Worm (Caenorhabditis elegans) whole organism, L4 larva: ENCODE data around the gene Y53F4B.5.

Experiments
- D1046.2 ChIP-seq: fragments of 200-800 bp; sonication (Bioruptor generic); IDR thresholded peaks from 2 replicates; pipeline ENCODE4 v1.3.6; 2022; ENCODE audit warnings: missing genetic modification characterization, missing compliant biosample characterization
- F26F4.8 ChIP-seq: fragments of 200-800 bp; sonication (Bioruptor generic); conservative IDR thresholded peaks from 2 replicates; pipeline ENCODE4 v1.3.6; 2022; ENCODE audit warnings: missing genetic modification characterization, missing compliant biosample characterization
- F49E8.2 ChIP-seq: sonication (generic microtip); optimal IDR thresholded peaks from 2 replicates; lab custom pipeline; 2016; ENCODE audit warnings: missing compliant biosample characterization, mild to moderate bottlenecking, missing genetic modification characterization, borderline replicate concordance
- T26A8.4 ChIP-seq: fragments of 200-800 bp; sonication (Bioruptor generic); IDR thresholded peaks from 2 replicates; pipeline ENCODE4 v1.3.6; 2022; ENCODE audit warnings: missing genetic modification characterization, missing compliant biosample characterization
- ZK337.2 ChIP-seq: fragments of 200-800 bp; sonication (Bioruptor generic); IDR thresholded peaks from 2 replicates; pipeline ENCODE4 v1.3.6; 2022; ENCODE audit warnings: missing genetic modification reagents, missing genetic modification characterization, missing compliant biosample characterization
- aha-1 ChIP-seq: fragments of 150-350 bp; peaks from one replicate; lab custom pipeline; 2014; ENCODE audit warnings: missing biosample characterization, missing genetic modification characterization
- attf-4 ChIP-seq: sonication (generic microtip); optimal IDR thresholded peaks from 3 replicates; lab custom pipeline; 2017; ENCODE audit warnings: missing biosample characterization, missing genetic modification characterization
- ceh-20 ChIP-seq: fragments of 200-800 bp; sonication (Bioruptor generic); IDR thresholded peaks from 2 replicates; pipeline ENCODE4 v1.3.6; 2022; ENCODE audit warnings: missing genetic modification reagents, missing genetic modification characterization, missing compliant biosample characterization
- ctbp-1 ChIP-seq: fragments of 200-800 bp; sonication (Bioruptor generic); IDR thresholded peaks from 2 replicates; pipeline ENCODE4 v1.3.6; 2022; ENCODE audit warnings: missing genetic modification reagents, missing genetic modification characterization, missing compliant biosample characterization
- daf-12 ChIP-seq: fragments of 150-350 bp; optimal IDR thresholded peaks from 2 replicates; lab custom pipeline; 2014; ENCODE audit warnings: missing biosample characterization, missing genetic modification reagents, missing genetic modification characterization
- daf-16 ChIP-seq, 3 experiments: sonication (generic microtip); optimal IDR thresholded peaks; 2 replicates each; lab custom pipeline; 2016 to 2017; ENCODE audit warnings: missing genetic modification characterization in 3 of 3, missing genetic modification reagents in 3 of 3, mild to moderate bottlenecking in 2 of 3, missing compliant biosample characterization in 2 of 3, missing biosample characterization in 1 of 3, moderate library complexity in 1 of 3
- daf-19 ChIP-seq: fragments of 200-800 bp; sonication (Bioruptor generic); conservative IDR thresholded peaks from 2 replicates; pipeline ENCODE4 v1.3.6; 2022; ENCODE audit warnings: missing genetic modification characterization, missing compliant biosample characterization
- daf-8 ChIP-seq: fragments of 200-800 bp; sonication (Bioruptor generic); IDR thresholded peaks from 2 replicates; pipeline ENCODE4 v1.3.6; 2022; ENCODE audit warnings: missing genetic modification characterization, missing compliant biosample characterization
- dmd-6 ChIP-seq: fragments of 200-800 bp; sonication (Bioruptor generic); IDR thresholded peaks from 2 replicates; pipeline ENCODE4 v1.3.6; 2022; ENCODE audit warnings: missing genetic modification reagents, missing genetic modification characterization, missing compliant biosample characterization
- dmd-9 ChIP-seq: fragments of 200-800 bp; sonication (Bioruptor generic); IDR thresholded peaks from 2 replicates; pipeline ENCODE4 v1.3.6; 2022; ENCODE audit warnings: missing genetic modification reagents, missing genetic modification characterization, missing compliant biosample characterization
- dpl-1 ChIP-seq: fragments of 150-350 bp; optimal IDR thresholded peaks from 2 replicates; lab custom pipeline; 2014; ENCODE audit warnings: missing biosample characterization, missing genetic modification reagents, missing genetic modification characterization
- dve-1 ChIP-seq: sonication (generic microtip); optimal IDR thresholded peaks from 2 replicates; lab custom pipeline; 2017; ENCODE audit warnings: antibody characterized with exemption, mild to moderate bottlenecking, missing genetic modification characterization, missing compliant biosample characterization; ENCODE audit not compliant: insufficient read depth
- egl-27 ChIP-seq: sonication (generic microtip); optimal IDR thresholded peaks from 3 replicates; lab custom pipeline; 2017; ENCODE audit warnings: missing biosample characterization, missing genetic modification reagents, missing genetic modification characterization
- fkh-10 ChIP-seq: fragments of 150-350 bp; optimal IDR thresholded peaks from 2 replicates; lab custom pipeline; 2014; ENCODE audit warnings: missing biosample characterization, missing genetic modification reagents, missing genetic modification characterization
- hlh-11 ChIP-seq: fragments of 200-800 bp; sonication (Bioruptor generic); optimal IDR thresholded peaks from 2 replicates; lab custom pipeline; 2018; ENCODE audit warnings: mild to moderate bottlenecking, missing genetic modification characterization, missing compliant biosample characterization
- hmg-1.1 ChIP-seq: fragments of 200-800 bp; sonication (Bioruptor generic); IDR thresholded peaks from 2 replicates; pipeline ENCODE4 v1.3.6; 2022; ENCODE audit warnings: missing genetic modification reagents, missing genetic modification characterization, missing compliant biosample characterization
- jun-1 ChIP-seq: fragments of 150-350 bp; optimal IDR thresholded peaks from 2 replicates; lab custom pipeline; 2014; ENCODE audit warnings: missing biosample characterization, missing genetic modification reagents, missing genetic modification characterization
- lin-15B ChIP-seq: fragments of 150-350 bp; sonication (generic microtip); optimal IDR thresholded peaks from 3 replicates; lab custom pipeline; 2014; ENCODE audit warnings: missing biosample characterization, missing genetic modification characterization
- lin-29 ChIP-seq: fragments of 200-800 bp; sonication (Bioruptor generic); IDR thresholded peaks from 2 replicates; pipeline ENCODE4 v1.3.6; 2022; ENCODE audit warnings: missing genetic modification reagents, missing genetic modification characterization, missing compliant biosample characterization
- lin-38 ChIP-seq: fragments of 200-800 bp; sonication (Bioruptor generic); IDR thresholded peaks from 2 replicates; pipeline ENCODE4 v1.3.6; 2022; ENCODE audit warnings: missing genetic modification reagents, missing genetic modification characterization, missing compliant biosample characterization
- lsy-2 ChIP-seq, 2 experiments: fragments of 150-350 bp in 1 of 2; sonication (generic microtip) in 1 of 2; optimal IDR thresholded peaks; 2 replicates each; lab custom pipeline; 2014 to 2017; ENCODE audit warnings: missing biosample characterization in 2 of 2, missing genetic modification characterization in 2 of 2
- madf-9 ChIP-seq: fragments of 200-800 bp; sonication (Bioruptor generic); conservative IDR thresholded peaks from 2 replicates; pipeline ENCODE4 v1.3.6; 2022; ENCODE audit warnings: missing genetic modification reagents, missing genetic modification characterization, missing compliant biosample characterization
- mdl-1 ChIP-seq, 2 experiments: fragments of 150-350 bp in 1 of 2; sonication (generic microtip) in 1 of 2; optimal IDR thresholded peaks; 2 replicates each; lab custom pipeline; 2014 to 2017; ENCODE audit warnings: missing biosample characterization in 2 of 2, missing genetic modification characterization in 2 of 2
- mep-1 ChIP-seq: fragments of 150-350 bp; sonication (generic microtip); optimal IDR thresholded peaks from 3 replicates; lab custom pipeline; 2014; ENCODE audit warnings: missing biosample characterization, missing genetic modification characterization
- mes-2 ChIP-seq: sonication (generic microtip); optimal IDR thresholded peaks from 2 replicates; lab custom pipeline; 2016; ENCODE audit warnings: missing genotype, mild to moderate bottlenecking, missing genetic modification characterization, missing compliant biosample characterization; ENCODE audit not compliant: poor library complexity, severe bottlenecking
- mxl-2 ChIP-seq: fragments of 200-800 bp; sonication (Bioruptor generic); conservative IDR thresholded peaks from 2 replicates; pipeline ENCODE4 v1.3.6; 2022; ENCODE audit warnings: missing genetic modification reagents, missing genetic modification characterization, missing compliant biosample characterization
- mxl-3 ChIP-seq: fragments of 200-800 bp; sonication (Bioruptor generic); optimal IDR thresholded peaks from 2 replicates; lab custom pipeline; 2018; ENCODE audit warnings: mild to moderate bottlenecking, missing genetic modification characterization, missing compliant biosample characterization
- nhr-111 ChIP-seq: fragments of 200-800 bp; sonication (Bioruptor generic); optimal IDR thresholded peaks from 2 replicates; lab custom pipeline; 2018; ENCODE audit warnings: mild to moderate bottlenecking, missing genetic modification characterization, missing compliant biosample characterization
- nhr-28 ChIP-seq: fragments of 150-350 bp; optimal IDR thresholded peaks from 2 replicates; lab custom pipeline; 2014; ENCODE audit warnings: missing biosample characterization, missing genetic modification characterization
- nhr-42 ChIP-seq: fragments of 200-800 bp; sonication (Bioruptor generic); IDR thresholded peaks from 2 replicates; pipeline ENCODE4 v1.3.6; 2022; ENCODE audit warnings: missing genetic modification characterization, missing compliant biosample characterization
- nhr-48 ChIP-seq: sonication (generic microtip); optimal IDR thresholded peaks from 2 replicates; lab custom pipeline; 2016; ENCODE audit warnings: mild to moderate bottlenecking, missing genetic modification characterization, missing compliant biosample characterization
- nhr-6 ChIP-seq: fragments of 150-350 bp; optimal IDR thresholded peaks from 2 replicates; lab custom pipeline; 2014; ENCODE audit warnings: missing biosample characterization, missing genetic modification characterization
- nhr-76 ChIP-seq: fragments of 150-350 bp; optimal IDR thresholded peaks from 2 replicates; lab custom pipeline; 2014; ENCODE audit warnings: missing biosample characterization, missing genetic modification characterization
- php-3 ChIP-seq: fragments of 200-800 bp; sonication (Bioruptor generic); IDR thresholded peaks from 2 replicates; pipeline ENCODE4 v1.3.6; 2022; ENCODE audit warnings: missing genetic modification reagents, missing genetic modification characterization, missing compliant biosample characterization
- pqm-1 ChIP-seq: sonication (generic microtip); optimal IDR thresholded peaks from 2 replicates; lab custom pipeline; 2017; ENCODE audit warnings: missing biosample characterization, missing genetic modification characterization
- saeg-2 ChIP-seq: fragments of 200-800 bp; sonication (Bioruptor generic); IDR thresholded peaks from 2 replicates; pipeline ENCODE4 v1.3.6; 2022; ENCODE audit warnings: missing genetic modification reagents, missing genetic modification characterization, missing compliant biosample characterization
- sdz-12 ChIP-seq: fragments of 200-800 bp; sonication (Bioruptor generic); optimal IDR thresholded peaks from 2 replicates; lab custom pipeline; 2018; ENCODE audit warnings: mild to moderate bottlenecking, missing genetic modification characterization, missing compliant biosample characterization
- snpc-1.2 ChIP-seq: fragments of 200-800 bp; sonication (Bioruptor generic); IDR thresholded peaks from 2 replicates; pipeline ENCODE4 v1.3.6; 2022; ENCODE audit warnings: missing genetic modification reagents, missing genetic modification characterization, missing compliant biosample characterization
- unc-130 ChIP-seq: sonication (generic microtip); optimal IDR thresholded peaks from 2 replicates; lab custom pipeline; 2016; ENCODE audit warnings: missing genetic modification reagents, missing genetic modification characterization, missing compliant biosample characterization
- vab-7 ChIP-seq: fragments of 200-800 bp; sonication (Bioruptor generic); IDR thresholded peaks from 2 replicates; pipeline ENCODE4 v1.3.6; 2022; ENCODE audit warnings: missing genetic modification reagents, missing genetic modification characterization, missing compliant biosample characterization
- zip-2 ChIP-seq: fragments of 150-350 bp; optimal IDR thresholded peaks from 2 replicates; lab custom pipeline; 2014; ENCODE audit warnings: missing biosample characterization, missing genetic modification characterization
- ztf-7 ChIP-seq: fragments of 150-350 bp; optimal IDR thresholded peaks from 2 replicates; lab custom pipeline; 2014; ENCODE audit warnings: missing biosample characterization, missing genetic modification characterization

Y53F4B.5 gene

ce11 chrII:14964877-14965276, 18.9 kb downstream of the Y53F4B.5 start (continued):
- TF ChIP-seq dmd-6 (GFP tag; lab: Robert Waterston, UW) = peak; percentile 59; the same call in 1 of the 2 replicates
- TF ChIP-seq daf-12 = no peak
- TF ChIP-seq dpl-1 (GFP tag; lab: Kevin White, UChicago) = no peak
- TF ChIP-seq F49E8.2 (tag; lab: Kevin White, UChicago) = no peak
- TF ChIP-seq nhr-111 (GFP tag; lab: Kevin White, UChicago) = no peak
- TF ChIP-seq madf-9 (GFP tag; lab: Robert Waterston, UW) = no peak
- TF ChIP-seq saeg-2 (GFP tag; lab: Robert Waterston, UW) = no peak
- no peak for TF ChIP-seq zip-2 (tag; lab: Kevin White, UChicago)
- TF ChIP-seq lsy-2 (tag; optimal IDR thresholded peaks at IDR 0.05; lab: Kevin White, UChicago) = no peak
- TF ChIP-seq T26A8.4 (GFP tag; lab: Robert Waterston, UW) = no peak
- TF ChIP-seq mes-2 (tag; lab: Kevin White, UChicago) = no peak
- TF ChIP-seq mdl-1 (tag; optimal IDR thresholded peaks at IDR 0.05; lab: Kevin White, UChicago) = no peak
- TF ChIP-seq ctbp-1 = no peak
- peak; percentile 92 for TF ChIP-seq nhr-28 (tag; lab: Kevin White, UChicago)
- TF ChIP-seq ceh-20 (GFP tag; lab: Robert Waterston, UW) = no peak
- TF ChIP-seq jun-1 (tag; lab: Kevin White, UChicago) = no peak
- TF ChIP-seq fkh-10 (GFP tag; lab: Kevin White, UChicago) = no peak
- no peak for TF ChIP-seq mxl-2 (GFP tag; lab: Robert Waterston, UW)
- no peak for TF ChIP-seq F26F4.8 (GFP tag; lab: Robert Waterston, UW)
- TF ChIP-seq hmg-1.1 (GFP tag; lab: Robert Waterston, UW) = no peak
- TF ChIP-seq attf-4 (tag; lab: Kevin White, UChicago) = no peak
- no peak for TF ChIP-seq nhr-76 (tag; lab: Kevin White, UChicago)
- no peak for TF ChIP-seq lin-15B (tag; lab: Kevin White, UChicago)
- no peak for TF ChIP-seq vab-7 (GFP tag; lab: Robert Waterston, UW)
- no peak for TF ChIP-seq snpc-1.2 (GFP tag; lab: Robert Waterston, UW)
- no peak for TF ChIP-seq lin-29 (GFP tag; lab: Robert Waterston, UW)
- TF ChIP-seq D1046.2 (GFP tag; lab: Robert Waterston, UW) = no peak
- no peak for TF ChIP-seq ztf-7
- TF ChIP-seq php-3 = peak; percentile 85
- no peak for TF ChIP-seq nhr-6 (tag; lab: Kevin White, UChicago)
- no peak for TF ChIP-seq daf-16 (GFP tag; optimal IDR thresholded peaks at IDR 0.05; lab: Kevin White, UChicago)
- TF ChIP-seq daf-16 (tag; optimal IDR thresholded peaks at IDR 0.05; lab: Kevin White, UChicago) = peak; percentile 38
- TF ChIP-seq mep-1 = peak; percentile 16
- TF ChIP-seq aha-1 (tag; lab: Kevin White, UChicago) = no peak
- TF ChIP-seq dmd-9 = no peak
- no peak for TF ChIP-seq lin-38 (GFP tag; lab: Robert Waterston, UW)
- TF ChIP-seq mxl-3 (GFP tag; lab: Kevin White, UChicago) = no peak
- peak; percentile 55 for TF ChIP-seq dve-1 (tag; lab: Kevin White, UChicago)
- TF ChIP-seq egl-27 (tag; lab: Kevin White, UChicago) = no peak
- TF ChIP-seq pqm-1 (tag; lab: Kevin White, UChicago) = peak; percentile 86
- TF ChIP-seq daf-19 (GFP tag; lab: Robert Waterston, UW) = no peak
- no peak for TF ChIP-seq unc-130 (GFP tag; lab: Kevin White, UChicago)
- TF ChIP-seq ZK337.2 (GFP tag; lab: Robert Waterston, UW) = no peak
- peak; percentile 46 for TF ChIP-seq hlh-11 (tag; lab: Kevin White, UChicago)
- TF ChIP-seq sdz-12 (GFP tag; lab: Kevin White, UChicago) = no peak
- no peak for TF ChIP-seq daf-8 (GFP tag; lab: Robert Waterston, UW)
- TF ChIP-seq nhr-42 (GFP tag; lab: Robert Waterston, UW) = no peak
- no peak for TF ChIP-seq nhr-48 (tag; lab: Kevin White, UChicago)
